Worm (Caenorhabditis elegans) whole organism, L3 larva: ENCODE results near the gene ephx-1.

ENCODE experiments used
- R02D3.7 ChIP-seq: fragments of 150-350 bp; optimal IDR thresholded peaks from 2 replicates; lab custom pipeline; 2014; ENCODE audit warnings: missing biosample characterization, missing genetic modification characterization
- ZK546.5 ChIP-seq: sonication (generic microtip); optimal IDR thresholded peaks from 2 replicates; lab custom pipeline; 2017; ENCODE audit warnings: missing biosample characterization, missing genetic modification characterization
- aly-2 ChIP-seq: fragments of 150-350 bp; optimal IDR thresholded peaks from 2 replicates; lab custom pipeline; 2014; ENCODE audit warnings: missing biosample characterization, missing genetic modification characterization
- ama-1 ChIP-seq: fragments of 150-350 bp; optimal IDR thresholded peaks from 2 replicates; lab custom pipeline; 2018
- egl-5 ChIP-seq: fragments of 150-350 bp; optimal IDR thresholded peaks from 2 replicates; lab custom pipeline; 2017; ENCODE audit warnings: missing biosample characterization, missing genetic modification reagents, missing genetic modification characterization, inconsistent platforms
- eor-1 ChIP-seq, 2 experiments: fragments of 150-350 bp; optimal IDR thresholded peaks; 2 replicates each; lab custom pipeline; 2014 to 2018; ENCODE audit warnings: missing biosample characterization in 2 of 2, missing genetic modification characterization in 2 of 2
- fkh-10 ChIP-seq: sonication (generic microtip); optimal IDR thresholded peaks from 2 replicates; lab custom pipeline; 2017; ENCODE audit warnings: missing biosample characterization, missing genetic modification reagents, missing genetic modification characterization
- fkh-2 ChIP-seq: fragments of 150-350 bp; optimal IDR thresholded peaks from 2 replicates; lab custom pipeline; 2014; ENCODE audit warnings: missing biosample characterization, missing genetic modification reagents, missing genetic modification characterization
- mdl-1 ChIP-seq: fragments of 150-350 bp; optimal IDR thresholded peaks from 2 replicates; lab custom pipeline; 2014; ENCODE audit warnings: missing biosample characterization, missing genetic modification characterization
- nhr-237 ChIP-seq: fragments of 150-350 bp; optimal IDR thresholded peaks from 2 replicates; lab custom pipeline; 2014; ENCODE audit warnings: missing biosample characterization, missing genetic modification characterization
- nhr-67 ChIP-seq: fragments of 150-350 bp; optimal IDR thresholded peaks from 2 replicates; lab custom pipeline; 2014; ENCODE audit warnings: missing biosample characterization, missing genetic modification characterization
- nhr-77 ChIP-seq: fragments of 150-350 bp; optimal IDR thresholded peaks from 2 replicates; lab custom pipeline; 2014; ENCODE audit warnings: missing biosample characterization, missing genetic modification characterization
- pha-4 ChIP-seq: fragments of 150-350 bp; optimal IDR thresholded peaks from 2 replicates; lab custom pipeline; 2014; ENCODE audit warnings: missing biosample characterization, missing genetic modification reagents, missing genetic modification characterization
- zag-1 ChIP-seq: fragments of 150-350 bp; optimal IDR thresholded peaks from 2 replicates; lab custom pipeline; 2014; ENCODE audit warnings: missing biosample characterization, missing genetic modification characterization

- TF ChIP-seq ama-1 (lab: Kevin White, UChicago) (no peak), pha-4 (tag; lab: Kevin White, UChicago) (no peak), aly-2 (tag; lab: Kevin White, UChicago) (no peak), R02D3.7 (no peak), eor-1 (tag; optimal IDR thresholded peaks at IDR 0.05; lab: Kevin White, UChicago) (no peak), fkh-10 (GFP tag; lab: Kevin White, UChicago) (no peak), nhr-67 (tag; lab: Kevin White, UChicago) (no peak), ZK546.5 (tag; lab: Kevin White, UChicago) (no peak), egl-5 (no peak), nhr-77 (tag; lab: Kevin White, UChicago) (no peak), zag-1 (tag; lab: Kevin White, UChicago) (no peak), nhr-237 (tag; lab: Kevin White, UChicago) (no peak), mdl-1 (no peak), fkh-2 (tag; lab: Kevin White, UChicago) (no peak)
Observed at ce11 chrII:4018617-4019016, 13.9 kb downstream of the ephx-1 start, which contains the start of gene K07D4.6.
